Worm (Caenorhabditis elegans) whole organism, mixed stage, embryonic: ENCODE results near the gene aff-1.
A peak's percentile ranks its signal among the peaks of the same experiment; 100 is the strongest.

ENCODE experiments used
- blmp-1 ChIP-seq: fragments of 150-350 bp; optimal IDR thresholded peaks from 2 replicates; lab custom pipeline; 2014; ENCODE audit warnings: missing biosample characterization, missing genetic modification characterization
- elt-1 ChIP-seq: sonication (generic microtip); optimal IDR thresholded peaks from 2 replicates; lab custom pipeline; 2017; ENCODE audit warnings: missing genetic modification characterization, mild to moderate bottlenecking, missing compliant biosample characterization, antibody characterized with exemption, moderate library complexity, borderline replicate concordance; ENCODE audit not compliant: insufficient read depth
- hlh-1 ChIP-seq: fragments of 150-350 bp; optimal IDR thresholded peaks from 2 replicates; lab custom pipeline; 2014; ENCODE audit warnings: missing biosample characterization, missing genetic modification reagents, missing genetic modification characterization
- lin-13 ChIP-seq: fragments of 150-350 bp; optimal IDR thresholded peaks from 2 replicates; lab custom pipeline; 2014; ENCODE audit warnings: missing biosample characterization, missing genetic modification characterization
- mep-1 ChIP-seq: fragments of 150-350 bp; optimal IDR thresholded peaks from 2 replicates; lab custom pipeline; 2017; ENCODE audit warnings: missing biosample characterization, missing genetic modification reagents, missing genetic modification characterization, inconsistent platforms
- mls-2 ChIP-seq: sonication (generic microtip); optimal IDR thresholded peaks from 2 replicates; lab custom pipeline; 2016; ENCODE audit warnings: mild to moderate bottlenecking, missing genetic modification characterization, moderate library complexity, missing compliant biosample characterization
- nhr-2 ChIP-seq: fragments of 150-350 bp; optimal IDR thresholded peaks from 2 replicates; lab custom pipeline; 2014; ENCODE audit warnings: missing biosample characterization, missing genetic modification characterization
- nhr-237 ChIP-seq: fragments of 150-350 bp; optimal IDR thresholded peaks from 2 replicates; lab custom pipeline; 2014; ENCODE audit warnings: missing biosample characterization, missing genetic modification characterization
- nhr-28 ChIP-seq: fragments of 150-350 bp; optimal IDR thresholded peaks from 2 replicates; lab custom pipeline; 2014; ENCODE audit warnings: missing biosample characterization, missing genetic modification characterization
- pha-4 ChIP-seq: fragments of 150-350 bp; optimal IDR thresholded peaks from 2 replicates; lab custom pipeline; 2018; ENCODE audit warnings: missing biosample characterization, missing genetic modification reagents, missing genetic modification characterization
- sptf-1 ChIP-seq: sonication (generic microtip); optimal IDR thresholded peaks from 2 replicates; lab custom pipeline; 2017; ENCODE audit warnings: mild to moderate bottlenecking, missing genetic modification characterization, moderate library complexity, missing compliant biosample characterization
- unc-39 ChIP-seq: fragments of 150-350 bp; optimal IDR thresholded peaks from 2 replicates; lab custom pipeline; 2014; ENCODE audit warnings: missing biosample characterization, missing genetic modification characterization

DNA sequence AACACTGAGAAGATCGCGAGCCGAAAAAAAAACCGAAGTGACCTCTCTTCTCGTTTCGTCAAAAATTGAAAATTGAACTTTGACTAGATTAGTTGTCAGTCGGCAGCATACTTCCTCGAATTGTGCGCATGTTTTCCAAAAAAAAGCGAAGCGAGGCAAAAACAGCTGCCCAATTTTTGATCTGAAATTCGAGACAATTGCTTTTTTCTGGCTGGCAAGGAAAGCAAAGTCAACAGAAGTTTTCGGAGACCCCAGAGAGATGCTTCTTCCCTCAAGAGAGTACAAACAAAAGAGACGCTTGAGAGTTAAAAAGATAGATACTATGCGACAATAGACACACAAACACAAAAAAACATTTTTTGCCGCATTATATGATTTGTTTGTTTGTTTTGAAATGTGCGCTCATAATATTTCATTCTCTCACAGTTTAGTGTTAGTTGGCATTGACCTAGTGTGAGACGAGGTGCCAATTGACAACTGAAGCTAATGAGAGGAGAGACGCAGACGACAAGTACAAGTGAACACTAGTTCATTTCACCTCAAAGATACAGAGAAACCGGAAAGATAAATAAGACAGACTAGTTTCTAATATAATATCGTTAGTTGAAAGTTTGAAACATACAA, 27.5 kb downstream of the aff-1 start:
- TF ChIP-seq sptf-1 (tag; lab: Kevin White, UChicago), result no peak
- no peak for TF ChIP-seq nhr-28
- TF ChIP-seq lin-13 (tag; lab: Kevin White, UChicago), result no peak
- TF ChIP-seq hlh-1 (tag; lab: Kevin White, UChicago), result peak; percentile 33
- no peak for TF ChIP-seq mep-1 (tag; lab: Kevin White, UChicago)
- TF ChIP-seq nhr-237 (tag; lab: Kevin White, UChicago), result no peak
- no peak for TF ChIP-seq elt-1 (tag; lab: Kevin White, UChicago)
- TF ChIP-seq mls-2, result no peak
- TF ChIP-seq unc-39 (tag; lab: Kevin White, UChicago), result no peak
- no peak for TF ChIP-seq nhr-2 (tag; lab: Kevin White, UChicago)
- TF ChIP-seq pha-4, result peak; percentile 27
- TF ChIP-seq blmp-1 (tag; lab: Kevin White, UChicago), result no peak
